Worm (Caenorhabditis elegans) whole organism, young adult: Measurements from ENCODE around the gene W02H3.3.
A peak's percentile ranks its signal among the peaks of the same experiment; 100 is the strongest.

Experiments used
- B0019.2 ChIP-seq: fragments of 200-800 bp; sonication (Bioruptor generic); conservative IDR thresholded peaks from 2 replicates; pipeline ENCODE4 v1.3.6; 2022; ENCODE audit warnings: missing genetic modification reagents, missing genetic modification characterization, missing compliant biosample characterization
- B0035.1 ChIP-seq: sonication (generic microtip); optimal IDR thresholded peaks from 2 replicates; lab custom pipeline; 2016; ENCODE audit warnings: missing genetic modification characterization, mild to moderate bottlenecking, missing compliant biosample characterization, missing genotype, missing genetic modification reagents
- C06A6.2 ChIP-seq: fragments of 200-800 bp; sonication (Bioruptor generic); conservative IDR thresholded peaks from 2 replicates; pipeline ENCODE4 v1.3.6; 2022; ENCODE audit warnings: missing genetic modification characterization, missing compliant biosample characterization
- D2030.7 ChIP-seq: fragments of 200-800 bp; sonication (Bioruptor generic); IDR thresholded peaks from 2 replicates; pipeline ENCODE4 v1.3.6; 2022; ENCODE audit warnings: missing genetic modification reagents, missing genetic modification characterization, missing compliant biosample characterization
- F22D6.2 ChIP-seq: sonication (generic microtip); optimal IDR thresholded peaks from 2 replicates; lab custom pipeline; 2016; ENCODE audit warnings: mild to moderate bottlenecking, missing genetic modification characterization, missing compliant biosample characterization
- F33H1.4 ChIP-seq: fragments of 200-800 bp; sonication (Bioruptor generic); IDR thresholded peaks from 2 replicates; pipeline ENCODE4 v1.3.6; 2022; ENCODE audit warnings: missing genetic modification reagents, missing genetic modification characterization, missing compliant biosample characterization
- F37B4.10 ChIP-seq: fragments of 200-800 bp; sonication (Bioruptor generic); IDR thresholded peaks from 2 replicates; pipeline ENCODE4 v1.3.6; 2022; ENCODE audit warnings: missing genetic modification characterization, missing compliant biosample characterization
- F57C9.4 ChIP-seq: sonication (generic microtip); optimal IDR thresholded peaks from 2 replicates; lab custom pipeline; 2017; ENCODE audit warnings: mild to moderate bottlenecking, missing genetic modification characterization, missing compliant biosample characterization
- K12H6.12 ChIP-seq: fragments of 200-800 bp; sonication (Bioruptor generic); optimal IDR thresholded peaks from 2 replicates; lab custom pipeline; 2018; ENCODE audit warnings: mild to moderate bottlenecking, missing genetic modification characterization, missing compliant biosample characterization
- T26A5.8 ChIP-seq: sonication (generic microtip); optimal IDR thresholded peaks from 2 replicates; lab custom pipeline; 2016; ENCODE audit warnings: missing genetic modification characterization, missing compliant biosample characterization
- Y53F4B.3 ChIP-seq: fragments of 200-800 bp; sonication (Bioruptor generic); IDR thresholded peaks from 2 replicates; pipeline ENCODE4 v1.3.6; 2022; ENCODE audit warnings: missing genetic modification reagents, missing genetic modification characterization, missing compliant biosample characterization
- Y56A3A.18 ChIP-seq: fragments of 200-800 bp; sonication (Bioruptor generic); IDR thresholded peaks from 2 replicates; pipeline ENCODE4 v1.3.6; 2022; ENCODE audit warnings: missing genetic modification reagents, missing genetic modification characterization, missing compliant biosample characterization
- Y67H2A.10 ChIP-seq: fragments of 200-800 bp; sonication (Bioruptor generic); conservative IDR thresholded peaks from 2 replicates; pipeline ENCODE4 v1.3.6; 2022; ENCODE audit warnings: missing genetic modification reagents, missing genetic modification characterization, missing compliant biosample characterization
- ama-1 ChIP-seq, 3 experiments: fragments of 150-350 bp in 1 of 3; sonication (generic microtip) in 2 of 3; optimal IDR thresholded peaks; 2 replicates each; lab custom pipeline; 2014 to 2018; ENCODE audit warnings: missing biosample characterization in 2 of 3, missing genetic modification characterization in 2 of 3, missing genetic modification reagents in 2 of 3
- aptf-2 ChIP-seq: fragments of 200-800 bp; sonication (Bioruptor generic); conservative IDR thresholded peaks from 2 replicates; pipeline ENCODE4 v1.3.6; 2022; ENCODE audit warnings: missing genetic modification reagents, missing genetic modification characterization, missing compliant biosample characterization
- aptf-3 ChIP-seq: fragments of 200-800 bp; sonication (Bioruptor generic); IDR thresholded peaks from 2 replicates; pipeline ENCODE4 v1.3.6; 2022; ENCODE audit warnings: missing genetic modification characterization, missing compliant biosample characterization
- cebp-1 ChIP-seq, 2 experiments: fragments of 200-800 bp in 1 of 2; sonication (Bioruptor generic) in 1 of 2; sonication (generic microtip) in 1 of 2; IDR thresholded peaks in 1 of 2; optimal IDR thresholded peaks in 1 of 2; 2 replicates each; pipeline versions ENCODE4 v1.3.6 to Lab custom; 2017 to 2022; ENCODE audit warnings: missing compliant biosample characterization in 2 of 2, missing genetic modification characterization in 2 of 2, mild to moderate bottlenecking in 1 of 2, missing genetic modification reagents in 1 of 2, moderate library complexity in 1 of 2
- ceh-91 ChIP-seq: fragments of 200-800 bp; sonication (Bioruptor generic); IDR thresholded peaks from 2 replicates; pipeline ENCODE4 v1.3.6; 2022; ENCODE audit warnings: missing genetic modification reagents, missing genetic modification characterization, missing compliant biosample characterization
- chd-7 ChIP-seq: sonication (generic microtip); optimal IDR thresholded peaks from 2 replicates; lab custom pipeline; 2016; ENCODE audit warnings: mild to moderate bottlenecking, missing genetic modification characterization, moderate library complexity, missing compliant biosample characterization
- dox-1 ChIP-seq: fragments of 200-800 bp; sonication (Bioruptor generic); IDR thresholded peaks from 2 replicates; pipeline ENCODE4 v1.3.6; 2022; ENCODE audit warnings: missing genetic modification reagents, missing genetic modification characterization, missing compliant biosample characterization
- egrh-3 ChIP-seq: fragments of 200-800 bp; sonication (Bioruptor generic); IDR thresholded peaks from 2 replicates; pipeline ENCODE4 v1.3.6; 2022; ENCODE audit warnings: missing genetic modification reagents, missing genetic modification characterization, missing compliant biosample characterization
- him-1 ChIP-seq: sonication (generic microtip); optimal IDR thresholded peaks from 2 replicates; lab custom pipeline; 2016; ENCODE audit warnings: missing genotype, missing genetic modification reagents, missing genetic modification characterization, missing compliant biosample characterization
- hlh-26 ChIP-seq: fragments of 200-800 bp; sonication (Bioruptor generic); conservative IDR thresholded peaks from 2 replicates; pipeline ENCODE4 v1.3.6; 2022; ENCODE audit warnings: missing genetic modification reagents, missing genetic modification characterization, missing compliant biosample characterization
- hmg-1.2 ChIP-seq: fragments of 200-800 bp; sonication (Bioruptor generic); IDR thresholded peaks from 2 replicates; pipeline ENCODE4 v1.3.6; 2022; ENCODE audit warnings: missing genetic modification reagents, missing genetic modification characterization, missing compliant biosample characterization
- hsf-1 ChIP-seq: fragments of 200-800 bp; sonication (Bioruptor generic); IDR thresholded peaks from 2 replicates; pipeline ENCODE4 v1.3.6; 2022; ENCODE audit warnings: missing genetic modification reagents, missing genetic modification characterization, missing compliant biosample characterization
- let-607 ChIP-seq, 2 experiments: fragments of 200-800 bp in 1 of 2; sonication (Bioruptor generic) in 1 of 2; sonication (generic microtip) in 1 of 2; optimal IDR thresholded peaks; 2 replicates each; lab custom pipeline; 2016 to 2018; ENCODE audit warnings: mild to moderate bottlenecking in 2 of 2, missing compliant biosample characterization in 2 of 2, missing genetic modification characterization in 2 of 2, moderate library complexity in 2 of 2, missing genotype in 1 of 2
- lin-35 ChIP-seq, 3 experiments: fragments of 150-350 bp in 2 of 3; sonication (generic microtip) in 1 of 3; optimal IDR thresholded peaks; 2 replicates each; lab custom pipeline; 2014 to 2018; ENCODE audit warnings: missing biosample characterization in 3 of 3, missing genetic modification characterization in 3 of 3, missing genetic modification reagents in 3 of 3
- lin-54 ChIP-seq: fragments of 200-800 bp; sonication (Bioruptor generic); optimal IDR thresholded peaks from 2 replicates; lab custom pipeline; 2018; ENCODE audit warnings: mild to moderate bottlenecking, missing genetic modification characterization, missing compliant biosample characterization
- lsy-27 ChIP-seq: sonication (generic microtip); optimal IDR thresholded peaks from 2 replicates; lab custom pipeline; 2017; ENCODE audit warnings: missing genetic modification characterization, mild to moderate bottlenecking, missing compliant biosample characterization, antibody characterized with exemption, missing genotype, borderline replicate concordance; ENCODE audit not compliant: insufficient read depth
- madf-10 ChIP-seq: sonication (generic microtip); optimal IDR thresholded peaks from 2 replicates; lab custom pipeline; 2016; ENCODE audit warnings: mild to moderate bottlenecking, missing genetic modification characterization, missing compliant biosample characterization
- mcd-1 ChIP-seq: fragments of 200-800 bp; sonication (Bioruptor generic); IDR thresholded peaks from 2 replicates; pipeline ENCODE4 v1.3.6; 2022; ENCODE audit warnings: missing genetic modification reagents, missing genetic modification characterization, missing compliant biosample characterization
- nfya-1 ChIP-seq: sonication (generic microtip); optimal IDR thresholded peaks from 2 replicates; lab custom pipeline; 2017; ENCODE audit warnings: antibody characterized with exemption, missing compliant biosample characterization, missing genetic modification characterization, borderline replicate concordance; ENCODE audit not compliant: insufficient read depth
- nfya-2 ChIP-seq: fragments of 200-800 bp; sonication (Bioruptor generic); IDR thresholded peaks from 2 replicates; pipeline ENCODE4 v1.3.6; 2022; ENCODE audit warnings: missing genetic modification reagents, missing genetic modification characterization, missing compliant biosample characterization
- nhr-179 ChIP-seq: sonication (generic microtip); optimal IDR thresholded peaks from 2 replicates; lab custom pipeline; 2016; ENCODE audit warnings: mild to moderate bottlenecking, missing genetic modification characterization, missing compliant biosample characterization
- nhr-80 ChIP-seq: sonication (generic microtip); optimal IDR thresholded peaks from 2 replicates; lab custom pipeline; 2016; ENCODE audit warnings: missing genetic modification characterization, missing compliant biosample characterization
- nhr-90 ChIP-seq: sonication (generic microtip); optimal IDR thresholded peaks from 2 replicates; lab custom pipeline; 2016; ENCODE audit warnings: missing genotype, mild to moderate bottlenecking, missing genetic modification characterization, missing compliant biosample characterization
- repo-1 ChIP-seq: sonication (generic microtip); optimal IDR thresholded peaks from 2 replicates; lab custom pipeline; 2017; ENCODE audit warnings: mild to moderate bottlenecking, missing genetic modification characterization, missing compliant biosample characterization
- sdz-38 ChIP-seq: sonication (generic microtip); optimal IDR thresholded peaks from 2 replicates; lab custom pipeline; 2016; ENCODE audit warnings: missing genotype, missing genetic modification characterization, missing compliant biosample characterization
- tbp1 ChIP-seq: fragments of 200-800 bp; sonication (Bioruptor generic); optimal IDR thresholded peaks from 2 replicates; lab custom pipeline; 2018; ENCODE audit warnings: mild to moderate bottlenecking, missing genetic modification characterization, missing compliant biosample characterization
- unc-130 ChIP-seq: sonication (generic microtip); optimal IDR thresholded peaks from 2 replicates; lab custom pipeline; 2016; ENCODE audit warnings: missing genetic modification reagents, missing genetic modification characterization, missing compliant biosample characterization
- zfh-2 ChIP-seq: fragments of 200-800 bp; sonication (Bioruptor generic); conservative IDR thresholded peaks from 2 replicates; pipeline ENCODE4 v1.3.6; 2022; ENCODE audit warnings: missing genetic modification reagents, missing genetic modification characterization, missing compliant biosample characterization
- ztf-18 ChIP-seq: sonication (generic microtip); optimal IDR thresholded peaks from 2 replicates; lab custom pipeline; 2016; ENCODE audit warnings: missing genotype, mild to moderate bottlenecking, missing genetic modification characterization, missing compliant biosample characterization
- ztf-22 ChIP-seq: fragments of 200-800 bp; sonication (Bioruptor generic); optimal IDR thresholded peaks from 2 replicates; lab custom pipeline; 2018; ENCODE audit warnings: mild to moderate bottlenecking, missing genetic modification characterization, moderate library complexity, missing compliant biosample characterization
- ztf-25 ChIP-seq: fragments of 200-800 bp; sonication (Bioruptor generic); IDR thresholded peaks from 2 replicates; pipeline ENCODE4 v1.3.6; 2022; ENCODE audit warnings: missing genetic modification reagents, missing genetic modification characterization, missing compliant biosample characterization
- ztf-26 ChIP-seq: sonication (generic microtip); optimal IDR thresholded peaks from 2 replicates; lab custom pipeline; 2017; ENCODE audit warnings: missing genetic modification characterization, missing compliant biosample characterization
- ztf-3 ChIP-seq: fragments of 200-800 bp; sonication (Bioruptor generic); optimal IDR thresholded peaks from 2 replicates; lab custom pipeline; 2018; ENCODE audit warnings: mild to moderate bottlenecking, missing genetic modification characterization, missing compliant biosample characterization
- ztf-6 ChIP-seq: fragments of 200-800 bp; sonication (Bioruptor generic); IDR thresholded peaks from 2 replicates; pipeline ENCODE4 v1.3.6; 2022; ENCODE audit warnings: missing genetic modification reagents, missing genetic modification characterization, missing compliant biosample characterization

Gene W02H3.3

DNA sequence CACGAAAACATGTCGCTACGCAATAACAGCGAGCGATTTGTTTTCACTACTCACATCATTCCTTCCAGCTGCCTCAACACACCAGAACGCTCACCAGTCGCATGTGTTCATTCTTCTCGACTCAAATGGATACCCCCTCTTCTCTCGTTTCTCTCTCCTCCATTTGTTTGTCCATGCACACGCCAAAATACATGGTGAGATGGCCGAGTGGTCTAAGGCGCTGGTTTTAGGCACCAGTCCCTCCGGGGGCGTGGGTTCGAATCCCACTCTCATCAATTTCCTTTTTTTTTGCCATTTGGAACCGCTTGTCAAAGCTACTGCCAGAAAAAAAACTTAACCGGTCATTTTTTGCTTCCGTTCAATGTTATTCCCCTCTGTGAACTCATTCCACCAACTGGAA is 2.5 kb downstream of the W02H3.3 start (continued):
- TF ChIP-seq ama-1 (optimal IDR thresholded peaks at IDR 0.05; lab: Kevin White, UChicago) = no peak
- peak; percentile 54 to 78 for TF ChIP-seq ama-1 (GFP tag; optimal IDR thresholded peaks at IDR 0.05; lab: Kevin White, UChicago)
- TF ChIP-seq repo-1 (tag; lab: Kevin White, UChicago) = peak; percentile 89
- no peak for TF ChIP-seq B0019.2 (GFP tag; lab: Robert Waterston, UW)
- TF ChIP-seq Y67H2A.10 = no peak
- TF ChIP-seq nfya-2 = no peak
- peak; percentile 92 for TF ChIP-seq dox-1 (GFP tag; lab: Robert Waterston, UW)
- TF ChIP-seq unc-130 (GFP tag; lab: Kevin White, UChicago) = no peak
- TF ChIP-seq Y53F4B.3 (GFP tag; lab: Robert Waterston, UW) = peak; percentile 22; the same call in 1 of the 2 replicates
- no peak for TF ChIP-seq hlh-26
- TF ChIP-seq F57C9.4 (tag; lab: Kevin White, UChicago) = peak; percentile 4
- peak; percentile 51; the same call in 1 of the 2 replicates for TF ChIP-seq cebp-1 (GFP tag; IDR thresholded peaks at IDR 0.05; lab: Robert Waterston, UW)
- peak; percentile 83 for TF ChIP-seq cebp-1 (tag; optimal IDR thresholded peaks at IDR 0.05; lab: Kevin White, UChicago)
- peak; percentile 70 for TF ChIP-seq F22D6.2
- peak; percentile 25; the same call in 1 of the 2 replicates for TF ChIP-seq ceh-91 (GFP tag; lab: Robert Waterston, UW)
- TF ChIP-seq lin-35 (GFP tag; optimal IDR thresholded peaks at IDR 0.05; lab: Kevin White, UChicago) = peak in 1 of 3 experiments; percentile 75
- TF ChIP-seq ztf-25 = peak; percentile 88; the same call in 1 of the 2 replicates
- no peak for TF ChIP-seq T26A5.8 (tag; lab: Kevin White, UChicago)
- TF ChIP-seq tbp1 = peak; percentile 93
- TF ChIP-seq nhr-90 (tag; lab: Kevin White, UChicago) = peak; percentile 89
- no peak for TF ChIP-seq zfh-2 (GFP tag; lab: Robert Waterston, UW)
- TF ChIP-seq ztf-6 (GFP tag; lab: Robert Waterston, UW) = peak; percentile 82; the same call in 1 of the 2 replicates
- peak; percentile 94 for TF ChIP-seq him-1 (tag; lab: Kevin White, UChicago)
- TF ChIP-seq F37B4.10 = no peak
- TF ChIP-seq ztf-26 (tag; lab: Kevin White, UChicago) = peak; percentile 92
- peak; percentile 84 for TF ChIP-seq hmg-1.2 (GFP tag; lab: Robert Waterston, UW)
- peak; percentile 46 for TF ChIP-seq nhr-179 (tag; lab: Kevin White, UChicago)
- TF ChIP-seq B0035.1 = peak; percentile 87
- peak; percentile 62 for TF ChIP-seq ztf-22 (GFP tag; lab: Kevin White, UChicago)
- TF ChIP-seq ztf-3 (GFP tag; lab: Kevin White, UChicago) = peak; percentile 12
- peak; percentile 36 for TF ChIP-seq ztf-18
- TF ChIP-seq K12H6.12 = peak; percentile 84
- peak; percentile 72 for TF ChIP-seq lin-54 (GFP tag; lab: Kevin White, UChicago)
- no peak for TF ChIP-seq nfya-1 (tag; lab: Kevin White, UChicago)
- peak; percentile 45 for TF ChIP-seq nhr-80
- peak; percentile 95 for TF ChIP-seq Y56A3A.18 (GFP tag; lab: Robert Waterston, UW)
- no peak; the same call in 1 of the 2 replicates for TF ChIP-seq aptf-3 (GFP tag; lab: Robert Waterston, UW)
- peak; percentile 62; the same call in 1 of the 2 replicates for TF ChIP-seq C06A6.2 (GFP tag; lab: Robert Waterston, UW)
- TF ChIP-seq mcd-1 (GFP tag; lab: Robert Waterston, UW) = peak; percentile 79
- TF ChIP-seq aptf-2 (GFP tag; lab: Robert Waterston, UW) = 0 out of 2 replicates have a peak, but pooled peaks have one; percentile 48
- TF ChIP-seq egrh-3 (GFP tag; lab: Robert Waterston, UW) = peak; percentile 66
- TF ChIP-seq let-607 (tag; optimal IDR thresholded peaks at IDR 0.05; lab: Kevin White, UChicago) = peak; percentile 56 to 64
- peak; percentile 77 for TF ChIP-seq D2030.7 (GFP tag; lab: Robert Waterston, UW)
- no peak for TF ChIP-seq hsf-1 (GFP tag; lab: Robert Waterston, UW)
- TF ChIP-seq chd-7 (tag; lab: Kevin White, UChicago) = no peak
- TF ChIP-seq madf-10 (tag; lab: Kevin White, UChicago) = peak; percentile 86
- 0 out of 2 replicates have a peak, but pooled peaks have one; percentile 22 for TF ChIP-seq F33H1.4
- TF ChIP-seq lsy-27 (tag; lab: Kevin White, UChicago) = no peak
- no peak for TF ChIP-seq sdz-38 (tag; lab: Kevin White, UChicago)
